Fruit fly (Drosophila melanogaster) whole organism, embryonic: ENCODE data around the gene upSET.

ENCODE experiments used
- B-H2 ChIP-seq: fragments of 200-800 bp; sonication (Bioruptor generic); optimal IDR thresholded peaks from 2 replicates; lab custom pipeline; 2018; ENCODE audit warnings: missing biosample characterization, mild to moderate bottlenecking, missing genetic modification characterization
- CG10209 ChIP-seq: fragments of 200-800 bp; sonication (Bioruptor generic); optimal IDR thresholded peaks from 3 replicates; lab custom pipeline; 2017; ENCODE audit warnings: missing biosample characterization, mild to moderate bottlenecking, missing genetic modification characterization, missing genetic modification reagents
- CG10565 ChIP-seq: fragments of 200-800 bp; sonication (Bioruptor generic); optimal IDR thresholded peaks from 3 replicates; lab custom pipeline; 2016; ENCODE audit warnings: missing biosample characterization, mild to moderate bottlenecking, missing genetic modification characterization
- CG14667 ChIP-seq: fragments of 200-800 bp; sonication (Bioruptor generic); IDR thresholded peaks from 2 replicates; pipeline ENCODE4 v1.3.6; 2022; ENCODE audit warnings: missing biosample characterization, missing genetic modification characterization
- CG14710 ChIP-seq: fragments of 200-800 bp; sonication (Bioruptor generic); optimal IDR thresholded peaks from 3 replicates; lab custom pipeline; 2019; ENCODE audit warnings: missing biosample characterization, mild to moderate bottlenecking, missing genetic modification characterization, moderate library complexity
- CG15696 ChIP-seq: fragments of 200-800 bp; sonication (Bioruptor generic); optimal IDR thresholded peaks from 2 replicates; lab custom pipeline; 2019; ENCODE audit warnings: missing biosample characterization, mild to moderate bottlenecking, missing genetic modification characterization, moderate library complexity
- CG16815 ChIP-seq: fragments of 200-800 bp; sonication (Bioruptor generic); optimal IDR thresholded peaks from 3 replicates; lab custom pipeline; 2017; ENCODE audit warnings: missing biosample characterization, mild to moderate bottlenecking, missing genetic modification characterization
- CG16863 ChIP-seq: fragments of 200-800 bp; sonication (Bioruptor generic); optimal IDR thresholded peaks from 3 replicates; lab custom pipeline; 2016; ENCODE audit warnings: missing biosample characterization, missing genetic modification characterization
- CG17359 ChIP-seq: fragments of 200-800 bp; sonication (Bioruptor generic); optimal IDR thresholded peaks from 3 replicates; lab custom pipeline; 2018; ENCODE audit warnings: missing biosample characterization, mild to moderate bottlenecking, missing genetic modification characterization, moderate library complexity
- CG18619 ChIP-seq: fragments of 200-800 bp; sonication (Bioruptor generic); optimal IDR thresholded peaks from 3 replicates; lab custom pipeline; 2017; ENCODE audit warnings: missing biosample characterization, mild to moderate bottlenecking, missing genetic modification characterization
- CG30431 ChIP-seq: fragments of 200-800 bp; sonication (Bioruptor generic); optimal IDR thresholded peaks from 2 replicates; lab custom pipeline; 2017; ENCODE audit warnings: missing biosample characterization, missing genetic modification characterization
- CG31365 ChIP-seq: fragments of 200-800 bp; sonication (Bioruptor generic); optimal IDR thresholded peaks from 2 replicates; lab custom pipeline; 2018; ENCODE audit warnings: missing biosample characterization, mild to moderate bottlenecking, missing genetic modification characterization
- CG4360 ChIP-seq: fragments of 200-800 bp; sonication (Bioruptor generic); IDR thresholded peaks from 2 replicates; pipeline ENCODE4 v1.3.6; 2022; ENCODE audit warnings: missing biosample characterization, missing genetic modification characterization
- CG4424 ChIP-seq: fragments of 200-800 bp; sonication (Bioruptor generic); optimal IDR thresholded peaks from 3 replicates; lab custom pipeline; 2016; ENCODE audit warnings: missing biosample characterization, missing genetic modification characterization
- CG6175 ChIP-seq: fragments of 200-800 bp; sonication (Bioruptor generic); IDR thresholded peaks from 3 replicates; pipeline ENCODE4 v1.3.6; 2022; ENCODE audit warnings: missing biosample characterization, missing genetic modification characterization
- CG7839 ChIP-seq: fragments of 200-800 bp; sonication (Bioruptor generic); optimal IDR thresholded peaks from 3 replicates; lab custom pipeline; 2018; ENCODE audit warnings: missing biosample characterization, mild to moderate bottlenecking, missing genetic modification characterization, moderate library complexity
- CG7987 ChIP-seq: fragments of 200-800 bp; sonication (Bioruptor generic); optimal IDR thresholded peaks from 2 replicates; lab custom pipeline; 2018; ENCODE audit warnings: missing biosample characterization, mild to moderate bottlenecking, missing genetic modification characterization, moderate library complexity
- CG9437 ChIP-seq: fragments of 200-800 bp; sonication (Bioruptor generic); optimal IDR thresholded peaks from 2 replicates; lab custom pipeline; 2018; ENCODE audit warnings: missing biosample characterization, mild to moderate bottlenecking, missing genetic modification characterization
- CG9797 ChIP-seq: fragments of 200-800 bp; sonication (Bioruptor generic); optimal IDR thresholded peaks from 3 replicates; lab custom pipeline; 2018; ENCODE audit warnings: missing biosample characterization, mild to moderate bottlenecking, missing genetic modification characterization
- CG9817 ChIP-seq: fragments of 200-800 bp; sonication (Bioruptor generic); optimal IDR thresholded peaks from 2 replicates; lab custom pipeline; 2018; ENCODE audit warnings: missing biosample characterization, mild to moderate bottlenecking, missing genetic modification characterization, moderate library complexity
- Hr3 ChIP-seq: fragments of 200-800 bp; sonication (Bioruptor generic); optimal IDR thresholded peaks from 3 replicates; lab custom pipeline; 2016; ENCODE audit warnings: missing biosample characterization, missing genetic modification characterization
- Hr51 ChIP-seq, 2 experiments: fragments of 200-800 bp; sonication (Bioruptor generic); optimal IDR thresholded peaks; 2 replicates in 1 of 2; 3 replicates in 1 of 2; lab custom pipeline; 2016 to 2018; ENCODE audit warnings: missing biosample characterization in 2 of 2, missing genetic modification characterization in 2 of 2, mild to moderate bottlenecking in 1 of 2, moderate library complexity in 1 of 2
- Hsf ChIP-seq: fragments of 200-800 bp; sonication (Bioruptor generic); optimal IDR thresholded peaks from 3 replicates; lab custom pipeline; 2016; ENCODE audit warnings: missing biosample characterization, missing genetic modification characterization
- Lpt ChIP-seq: fragments of >200 bp; optimal IDR thresholded peaks from 2 replicates; lab custom pipeline; 2018; ENCODE audit warnings: missing biosample characterization, missing genetic modification characterization
- MBD-R2 ChIP-seq: fragments of 200-800 bp; sonication (Bioruptor generic); IDR thresholded peaks from 2 replicates; pipeline ENCODE4 v1.3.6; 2022; ENCODE audit warnings: missing biosample characterization, missing genetic modification characterization
- Mrtf ChIP-seq: fragments of 200-800 bp; sonication (Bioruptor generic); IDR thresholded peaks from 3 replicates; pipeline ENCODE4 v1.3.6; 2022; ENCODE audit warnings: missing biosample characterization, missing genetic modification characterization
- NC2α ChIP-seq: fragments of 200-800 bp; sonication (Bioruptor generic); optimal IDR thresholded peaks from 2 replicates; lab custom pipeline; 2016; ENCODE audit warnings: missing biosample characterization, missing genetic modification characterization
- NfI ChIP-seq: fragments of 200-800 bp; sonication (Bioruptor generic); optimal IDR thresholded peaks from 3 replicates; lab custom pipeline; 2018; ENCODE audit warnings: missing biosample characterization, mild to moderate bottlenecking, missing genetic modification characterization, moderate library complexity
- Opbp ChIP-seq: fragments of 200-800 bp; sonication (Bioruptor generic); IDR thresholded peaks from 3 replicates; pipeline ENCODE4 v1.3.6; 2022; ENCODE audit warnings: missing biosample characterization, missing genetic modification characterization; ENCODE audit not compliant: partially characterized antibody
- PHDP ChIP-seq: fragments of 200-800 bp; sonication (Bioruptor generic); optimal IDR thresholded peaks from 3 replicates; lab custom pipeline; 2018; ENCODE audit warnings: missing biosample characterization, mild to moderate bottlenecking, missing genetic modification characterization, moderate library complexity
- Rfx ChIP-seq: fragments of 200-800 bp; sonication (Bioruptor generic); IDR thresholded peaks from 2 replicates; pipeline ENCODE4 v1.3.6; 2022; ENCODE audit warnings: missing biosample characterization, missing genetic modification characterization
- Scr ChIP-seq: fragments of 200-800 bp; sonication (Bioruptor generic); IDR thresholded peaks from 2 replicates; pipeline ENCODE4 v1.3.6; 2022; ENCODE audit warnings: missing biosample characterization, missing genetic modification characterization; ENCODE audit not compliant: partially characterized antibody
- ara ChIP-seq: fragments of 200-800 bp; sonication (Bioruptor generic); IDR thresholded peaks from 2 replicates; pipeline ENCODE4 v1.3.6; 2022; ENCODE audit warnings: missing biosample characterization, missing genetic modification characterization
- btn ChIP-seq: fragments of 200-800 bp; sonication (Bioruptor generic); optimal IDR thresholded peaks from 2 replicates; lab custom pipeline; 2016; ENCODE audit warnings: missing biosample characterization, missing genetic modification characterization
- caup ChIP-seq: fragments of 200-800 bp; sonication (Bioruptor generic); optimal IDR thresholded peaks from 3 replicates; lab custom pipeline; 2017; ENCODE audit warnings: missing biosample characterization, mild to moderate bottlenecking, missing genetic modification characterization, moderate library complexity; ENCODE audit not compliant: severe bottlenecking
- crp ChIP-seq, 2 experiments: fragments of 200-800 bp; sonication (Bioruptor generic); optimal IDR thresholded peaks; 2 replicates in 1 of 2; 3 replicates in 1 of 2; lab custom pipeline; 2017; ENCODE audit warnings: missing biosample characterization in 2 of 2, missing genetic modification characterization in 2 of 2, mild to moderate bottlenecking in 1 of 2, moderate library complexity in 1 of 2
- dysf ChIP-seq: fragments of 200-800 bp; sonication (Bioruptor generic); IDR thresholded peaks from 3 replicates; pipeline ENCODE4 v1.3.6; 2022; ENCODE audit warnings: missing biosample characterization, missing genetic modification characterization
- fd64A ChIP-seq: fragments of 200-800 bp; sonication (Bioruptor generic); optimal IDR thresholded peaks from 3 replicates; lab custom pipeline; 2018; ENCODE audit warnings: missing biosample characterization, mild to moderate bottlenecking, missing genetic modification characterization
- gsb-n ChIP-seq: fragments of 200-800 bp; sonication (Bioruptor generic); optimal IDR thresholded peaks from 3 replicates; lab custom pipeline; 2018; ENCODE audit warnings: missing biosample characterization, mild to moderate bottlenecking, missing genetic modification characterization
- hbn ChIP-seq: fragments of 200-800 bp; sonication (Bioruptor generic); IDR thresholded peaks from 2 replicates; pipeline ENCODE4 v1.3.6; 2022; ENCODE audit warnings: missing biosample characterization, missing genetic modification characterization; ENCODE audit not compliant: partially characterized antibody
- kah ChIP-seq: fragments of 200-800 bp; sonication (Bioruptor generic); optimal IDR thresholded peaks from 2 replicates; lab custom pipeline; 2018; ENCODE audit warnings: missing biosample characterization, mild to moderate bottlenecking, missing genetic modification characterization
- lbe ChIP-seq: fragments of 200-800 bp; sonication (Bioruptor generic); optimal IDR thresholded peaks from 2 replicates; lab custom pipeline; 2016; ENCODE audit warnings: missing biosample characterization, mild to moderate bottlenecking, missing genetic modification characterization
- lmd ChIP-seq: fragments of 200-800 bp; sonication (Bioruptor generic); IDR thresholded peaks from 2 replicates; pipeline ENCODE4 v1.3.6; 2022; ENCODE audit warnings: missing biosample characterization, missing genetic modification characterization
- luna ChIP-seq: fragments of 200-800 bp; sonication (Bioruptor generic); optimal IDR thresholded peaks from 2 replicates; lab custom pipeline; 2016; ENCODE audit warnings: missing biosample characterization, missing genetic modification characterization
- mam ChIP-seq: fragments of 200-800 bp; sonication (Bioruptor generic); optimal IDR thresholded peaks from 3 replicates; lab custom pipeline; 2016; ENCODE audit warnings: missing biosample characterization, missing genetic modification characterization
- rib ChIP-seq: fragments of 200-800 bp; sonication (Bioruptor generic); IDR thresholded peaks from 2 replicates; pipeline ENCODE4 v1.3.6; 2022; ENCODE audit warnings: missing biosample characterization, missing genetic modification characterization
- sens ChIP-seq: fragments of 200-800 bp; sonication (Bioruptor generic); peaks from one replicate; lab custom pipeline; 2016; ENCODE audit warnings: missing biosample characterization, missing genetic modification characterization
- sob ChIP-seq: fragments of 200-800 bp; sonication (Bioruptor generic); IDR thresholded peaks from 2 replicates; pipeline ENCODE4 v1.3.6; 2022; ENCODE audit warnings: missing biosample characterization, missing genetic modification characterization
- wor ChIP-seq: fragments of 200-800 bp; sonication (Bioruptor generic); IDR thresholded peaks from 2 replicates; pipeline ENCODE4 v1.3.6; 2022; ENCODE audit warnings: missing biosample characterization, missing genetic modification characterization

upSET gene

dm6 chr3L:13964635-13965501, 37.1 kb upstream of the upSET start, which contains the start of the genes Meics, Nxf3 and ssp2 (continued):
- TF ChIP-seq Mrtf (GFP tag; lab: Robert Waterston, UW) (no peak), wor (GFP tag; lab: Robert Waterston, UW) (no peak), dysf (GFP tag; lab: Robert Waterston, UW) (no peak), caup (GFP tag; lab: Kevin White, UChicago) (no peak), Rfx (GFP tag; lab: Robert Waterston, UW) (peak; percentile 71), btn (GFP tag; lab: Kevin White, UChicago) (no peak), CG9817 (tag; lab: Kevin White, UChicago) (peak; percentile 11), CG16815 (no peak), lbe (GFP tag; lab: Kevin White, UChicago) (no peak), CG4360 (peak; percentile 92), NfI (GFP tag; lab: Kevin White, UChicago) (peak; percentile 5), CG7839 (tag; lab: Kevin White, UChicago) (no peak), CG30431 (GFP tag; lab: Kevin White, UChicago) (no peak), CG17359 (no peak), CG31365 (no peak), lmd (no peak), kah (GFP tag; lab: Kevin White, UChicago) (no peak), rib (peak; percentile 17; the same call in 1 of the 2 replicates), CG4424 (GFP tag; lab: Kevin White, UChicago) (no peak), Opbp (GFP tag; lab: Robert Waterston, UW) (peak; percentile 85), CG6175 (no peak), gsb-n (tag; lab: Kevin White, UChicago) (no peak), hbn (GFP tag; lab: Robert Waterston, UW) (0 out of 2 replicates have a peak, but pooled peaks have one; percentile 55), Hsf (GFP tag; lab: Kevin White, UChicago) (no peak), mam (GFP tag; lab: Kevin White, UChicago) (peak; percentile 55), PHDP (tag; lab: Kevin White, UChicago) (no peak), CG10209 (no peak), CG15696 (tag; lab: Kevin White, UChicago) (no peak), NC2α (GFP tag; lab: Kevin White, UChicago) (no peak), CG16863 (GFP tag; lab: Kevin White, UChicago) (peak; percentile 16), CG9437 (GFP tag; lab: Kevin White, UChicago) (peak; percentile 47), CG14710 (tag; lab: Kevin White, UChicago) (peak; percentile 88), Hr51 (GFP tag; optimal IDR thresholded peaks at IDR 0.05; lab: Kevin White, UChicago) (no peak), luna (no peak), Hr3 (GFP tag; lab: Kevin White, UChicago) (peak; percentile 60), CG14667 (GFP tag; lab: Robert Waterston, UW) (0 out of 2 replicates have a peak, but pooled peaks have one; percentile 11), crp (GFP tag; optimal IDR thresholded peaks at IDR 0.05; lab: Kevin White, UChicago) (peak in 1 of 2 experiments; percentile 47), Scr (GFP tag; lab: Robert Waterston, UW) (peak; percentile 74), CG7987 (no peak), B-H2 (no peak), sens (GFP tag; lab: Kevin White, UChicago) (peak; percentile 77), Lpt (GFP tag; lab: Kevin White, UChicago) (no peak), MBD-R2 (peak; percentile 79), ara (GFP tag; lab: Robert Waterston, UW) (no peak), fd64A (GFP tag; lab: Kevin White, UChicago) (no peak), CG18619 (GFP tag; lab: Kevin White, UChicago) (peak; percentile 11), CG9797 (GFP tag; lab: Kevin White, UChicago) (peak; percentile 71), sob (GFP tag; lab: Robert Waterston, UW) (no peak; the same call in 1 of the 2 replicates), CG10565 (GFP tag; lab: Kevin White, UChicago) (no peak)
